Worm (Caenorhabditis elegans) whole organism, L1 larva: ENCODE measurements around the gene gba-4.

Experiments
- ama-1 ChIP-seq: fragments of 150-350 bp; optimal IDR thresholded peaks from 2 replicates; lab custom pipeline; 2014
- ceh-63 ChIP-seq: fragments of 200-800 bp; sonication (Bioruptor generic); optimal IDR thresholded peaks from 2 replicates; lab custom pipeline; 2018; ENCODE audit warnings: mild to moderate bottlenecking, missing genetic modification characterization, missing compliant biosample characterization
- ceh-82 ChIP-seq, 3 experiments: fragments of 150-350 bp in 1 of 3; sonication (generic microtip) in 2 of 3; optimal IDR thresholded peaks; 2 replicates each; lab custom pipeline; 2014 to 2017; ENCODE audit warnings: missing biosample characterization in 3 of 3, missing genetic modification characterization in 3 of 3
- fkh-10 ChIP-seq: sonication (generic microtip); optimal IDR thresholded peaks from 2 replicates; lab custom pipeline; 2017; ENCODE audit warnings: missing biosample characterization, missing genetic modification reagents, missing genetic modification characterization
- fkh-8 ChIP-seq: sonication (generic microtip); optimal IDR thresholded peaks from 2 replicates; lab custom pipeline; 2016; ENCODE audit warnings: mild to moderate bottlenecking, missing genetic modification characterization, missing compliant biosample characterization
- lin-15B ChIP-seq: fragments of 150-350 bp; sonication (generic microtip); optimal IDR thresholded peaks from 3 replicates; lab custom pipeline; 2014; ENCODE audit warnings: missing biosample characterization, missing genetic modification characterization
- nhr-237 ChIP-seq: fragments of 150-350 bp; optimal IDR thresholded peaks from 2 replicates; lab custom pipeline; 2014; ENCODE audit warnings: missing biosample characterization, missing genetic modification characterization
- nhr-47 ChIP-seq: sonication (generic microtip); optimal IDR thresholded peaks from 2 replicates; lab custom pipeline; 2016; ENCODE audit warnings: mild to moderate bottlenecking, missing genetic modification characterization, moderate library complexity, missing compliant biosample characterization
- nhr-77 ChIP-seq: fragments of 150-350 bp; optimal IDR thresholded peaks from 2 replicates; lab custom pipeline; 2014; ENCODE audit warnings: missing biosample characterization, missing genetic modification characterization
- pax-3 ChIP-seq: fragments of 200-800 bp; sonication (Bioruptor generic); optimal IDR thresholded peaks from 2 replicates; lab custom pipeline; 2018; ENCODE audit warnings: mild to moderate bottlenecking, missing genetic modification characterization, moderate library complexity, missing compliant biosample characterization
- skn-1 ChIP-seq: fragments of 150-350 bp; optimal IDR thresholded peaks from 2 replicates; lab custom pipeline; 2014; ENCODE audit warnings: missing biosample characterization, missing genetic modification characterization
- snpc-4 ChIP-seq: fragments of 150-350 bp; optimal IDR thresholded peaks from 2 replicates; lab custom pipeline; 2014; ENCODE audit warnings: missing biosample characterization, missing genetic modification characterization

DNA sequence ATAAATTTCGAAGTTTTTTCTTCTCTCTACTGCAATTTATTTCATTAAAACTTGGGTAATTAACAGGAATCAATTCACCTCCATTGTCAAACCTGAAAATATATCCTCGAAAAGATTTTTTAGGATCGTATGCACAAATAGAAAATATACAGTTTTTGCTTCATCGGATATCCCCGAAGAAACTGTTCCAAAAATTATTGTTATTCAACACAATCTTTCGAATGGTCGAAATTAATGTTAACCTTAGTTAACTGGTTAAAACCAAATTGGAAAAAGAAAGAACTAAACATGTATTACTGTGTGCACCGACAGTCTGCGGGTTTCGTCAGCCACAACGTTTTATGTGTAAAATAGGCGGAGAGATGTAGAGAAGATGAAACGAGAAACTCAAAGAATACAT, 33.6 kb downstream of the gba-4 start:
- TF ChIP-seq pax-3 (tag; lab: Kevin White, UChicago) (no peak), fkh-8 (tag; lab: Kevin White, UChicago) (no peak), lin-15B (tag; lab: Kevin White, UChicago) (no peak), skn-1 (tag; lab: Kevin White, UChicago) (no peak), nhr-237 (tag; lab: Kevin White, UChicago) (no peak), fkh-10 (GFP tag; lab: Kevin White, UChicago) (no peak), ceh-63 (GFP tag; lab: Kevin White, UChicago) (no peak), snpc-4 (tag; lab: Kevin White, UChicago) (peak; percentile 97), ceh-82 (tag; optimal IDR thresholded peaks at IDR 0.05; lab: Kevin White, UChicago) (no peak), nhr-77 (tag; lab: Kevin White, UChicago) (no peak), nhr-47 (tag; lab: Kevin White, UChicago) (peak; percentile 59), ama-1 (lab: Kevin White, UChicago) (peak; percentile 52)
